Fruit fly (Drosophila melanogaster) whole organism, embryonic: Measurements from ENCODE around the gene CG12516.
A peak's percentile ranks its signal among the peaks of the same experiment; 100 is the strongest.

Experiments used
- Bgb ChIP-seq: fragments of 200-800 bp; sonication (Bioruptor generic); IDR thresholded peaks from 2 replicates; pipeline ENCODE4 v1.3.6; 2022; ENCODE audit warnings: missing biosample characterization, missing genetic modification characterization; ENCODE audit not compliant: partially characterized antibody
- CG10979 ChIP-seq: fragments of 200-800 bp; sonication (Bioruptor generic); optimal IDR thresholded peaks from 2 replicates; lab custom pipeline; 2018; ENCODE audit warnings: missing biosample characterization, mild to moderate bottlenecking, missing genetic modification characterization, moderate library complexity
- CG11504 ChIP-seq: fragments of 200-800 bp; sonication (Bioruptor generic); optimal IDR thresholded peaks from 3 replicates; lab custom pipeline; 2019; ENCODE audit warnings: missing biosample characterization, mild to moderate bottlenecking, missing genetic modification characterization, moderate library complexity
- CG1233 ChIP-seq: fragments of 200-800 bp; sonication (Bioruptor generic); optimal IDR thresholded peaks from 4 replicates; lab custom pipeline; 2018; ENCODE audit warnings: missing biosample characterization, mild to moderate bottlenecking, missing genetic modification characterization
- CG12769 ChIP-seq: fragments of 200-800 bp; sonication (Bioruptor generic); optimal IDR thresholded peaks from 2 replicates; lab custom pipeline; 2019; ENCODE audit warnings: missing biosample characterization, mild to moderate bottlenecking, missing genetic modification characterization, moderate library complexity
- CG13894 ChIP-seq: fragments of 200-800 bp; sonication (Bioruptor generic); optimal IDR thresholded peaks from 3 replicates; lab custom pipeline; 2018; ENCODE audit warnings: missing biosample characterization, mild to moderate bottlenecking, missing genetic modification characterization, moderate library complexity
- CG17568 ChIP-seq: fragments of 200-800 bp; sonication (Bioruptor generic); optimal IDR thresholded peaks from 2 replicates; lab custom pipeline; 2018; ENCODE audit warnings: missing biosample characterization, mild to moderate bottlenecking, missing genetic modification characterization, moderate library complexity
- CG17829 ChIP-seq: fragments of 200-800 bp; optimal IDR thresholded peaks from 2 replicates; lab custom pipeline; 2019; ENCODE audit warnings: missing biosample characterization, mild to moderate bottlenecking, missing genetic modification characterization, moderate library complexity
- CG1832 ChIP-seq: fragments of 200-800 bp; sonication (Bioruptor generic); optimal IDR thresholded peaks from 2 replicates; lab custom pipeline; 2017; ENCODE audit warnings: missing biosample characterization, mild to moderate bottlenecking, missing genetic modification characterization, inconsistent platforms
- CG2712 ChIP-seq: fragments of 200-800 bp; optimal IDR thresholded peaks from 3 replicates; lab custom pipeline; 2019; ENCODE audit warnings: missing biosample characterization, mild to moderate bottlenecking, missing genetic modification characterization, moderate library complexity
- CG30020 ChIP-seq: fragments of 200-800 bp; optimal IDR thresholded peaks from 2 replicates; lab custom pipeline; 2019; ENCODE audit warnings: missing biosample characterization, mild to moderate bottlenecking, missing genetic modification characterization, moderate library complexity
- CG30403 ChIP-seq: fragments of 200-800 bp; sonication (Bioruptor generic); optimal IDR thresholded peaks from 3 replicates; lab custom pipeline; 2016; ENCODE audit warnings: missing biosample characterization, missing genetic modification characterization
- CG34224 ChIP-seq: fragments of 200-800 bp; sonication (Bioruptor generic); IDR thresholded peaks from 3 replicates; pipeline ENCODE4 v1.3.6; 2022; ENCODE audit warnings: missing biosample characterization, missing genetic modification characterization; ENCODE audit not compliant: partially characterized antibody
- CG42726 ChIP-seq: fragments of 200-800 bp; sonication (Bioruptor generic); IDR thresholded peaks from 2 replicates; pipeline ENCODE4 v1.3.6; 2022; ENCODE audit warnings: missing biosample characterization, missing genetic modification characterization; ENCODE audit not compliant: partially characterized antibody
- CG6791 ChIP-seq: fragments of 200-800 bp; sonication (Bioruptor generic); IDR thresholded peaks from 3 replicates; pipeline ENCODE4 v1.3.6; 2022; ENCODE audit warnings: missing biosample characterization, missing genetic modification characterization; ENCODE audit not compliant: partially characterized antibody
- CG7786 ChIP-seq: fragments of 200-800 bp; sonication (Bioruptor generic); optimal IDR thresholded peaks from 2 replicates; lab custom pipeline; 2016; ENCODE audit warnings: missing biosample characterization, missing genetic modification characterization
- CG7987 ChIP-seq: fragments of 200-800 bp; sonication (Bioruptor generic); optimal IDR thresholded peaks from 2 replicates; lab custom pipeline; 2018; ENCODE audit warnings: missing biosample characterization, mild to moderate bottlenecking, missing genetic modification characterization, moderate library complexity
- CG8281 ChIP-seq: fragments of 200-800 bp; sonication (Bioruptor generic); optimal IDR thresholded peaks from 2 replicates; lab custom pipeline; 2018; ENCODE audit warnings: missing biosample characterization, mild to moderate bottlenecking, missing genetic modification characterization, moderate library complexity
- CG8388 ChIP-seq: fragments of 200-800 bp; sonication (Bioruptor generic); optimal IDR thresholded peaks from 2 replicates; lab custom pipeline; 2019; ENCODE audit warnings: missing biosample characterization, mild to moderate bottlenecking, missing genetic modification characterization, moderate library complexity
- CG9437 ChIP-seq: fragments of 200-800 bp; sonication (Bioruptor generic); optimal IDR thresholded peaks from 2 replicates; lab custom pipeline; 2018; ENCODE audit warnings: missing biosample characterization, mild to moderate bottlenecking, missing genetic modification characterization
- CG9932 ChIP-seq: fragments of 200-800 bp; sonication (Bioruptor generic); IDR thresholded peaks from 2 replicates; pipeline ENCODE4 v1.3.6; 2022; ENCODE audit warnings: missing biosample characterization, missing genetic modification characterization
- D19A ChIP-seq: fragments of 200-800 bp; optimal IDR thresholded peaks from 3 replicates; lab custom pipeline; 2019; ENCODE audit warnings: missing biosample characterization, mild to moderate bottlenecking, missing genetic modification characterization, moderate library complexity
- Dad ChIP-seq: fragments of 200-800 bp; sonication (Bioruptor generic); optimal IDR thresholded peaks from 3 replicates; lab custom pipeline; 2016; ENCODE audit warnings: missing biosample characterization, missing genetic modification characterization
- Hsf ChIP-seq: fragments of 200-800 bp; sonication (Bioruptor generic); optimal IDR thresholded peaks from 3 replicates; lab custom pipeline; 2016; ENCODE audit warnings: missing biosample characterization, missing genetic modification characterization
- Lhr ChIP-seq: fragments of 200-800 bp; sonication (Bioruptor generic); optimal IDR thresholded peaks from 3 replicates; lab custom pipeline; 2017; ENCODE audit warnings: mild to moderate bottlenecking, missing biosample characterization, missing genetic modification reagents, missing genetic modification characterization
- Lpt ChIP-seq: fragments of >200 bp; optimal IDR thresholded peaks from 2 replicates; lab custom pipeline; 2018; ENCODE audit warnings: missing biosample characterization, missing genetic modification characterization
- MBD-R2 ChIP-seq: fragments of 200-800 bp; sonication (Bioruptor generic); IDR thresholded peaks from 2 replicates; pipeline ENCODE4 v1.3.6; 2022; ENCODE audit warnings: missing biosample characterization, missing genetic modification characterization
- MESR4 ChIP-seq: fragments of 200-800 bp; sonication (Bioruptor generic); optimal IDR thresholded peaks from 2 replicates; lab custom pipeline; 2018; ENCODE audit warnings: missing biosample characterization, mild to moderate bottlenecking, missing genetic modification characterization, moderate library complexity
- Med ChIP-seq: fragments of 200-800 bp; sonication (Bioruptor generic); peaks from one replicate; lab custom pipeline; 2016; ENCODE audit warnings: missing biosample characterization, missing genetic modification characterization, mild to moderate bottlenecking, inconsistent platforms, moderate library complexity
- Meics ChIP-seq: fragments of 200-800 bp; sonication (Bioruptor generic); optimal IDR thresholded peaks from 2 replicates; lab custom pipeline; 2017; ENCODE audit warnings: missing biosample characterization, mild to moderate bottlenecking, missing genetic modification characterization
- Myb ChIP-seq: fragments of 200-800 bp; sonication (Bioruptor generic); optimal IDR thresholded peaks from 2 replicates; lab custom pipeline; 2016; ENCODE audit warnings: missing biosample characterization, missing genetic modification characterization
- Optix ChIP-seq: fragments of 200-800 bp; sonication (Bioruptor generic); IDR thresholded peaks from 3 replicates; pipeline ENCODE4 v1.3.6; 2022; ENCODE audit warnings: missing biosample characterization, missing genetic modification characterization
- Rx ChIP-seq: fragments of 200-800 bp; sonication (Bioruptor generic); IDR thresholded peaks from 2 replicates; pipeline ENCODE4 v1.3.6; 2022; ENCODE audit warnings: missing biosample characterization, missing genetic modification characterization
- ac ChIP-seq: fragments of 200-800 bp; sonication (Bioruptor generic); optimal IDR thresholded peaks from 3 replicates; lab custom pipeline; 2017; ENCODE audit warnings: missing biosample characterization, mild to moderate bottlenecking, missing genetic modification characterization
- ato ChIP-seq: fragments of 200-800 bp; sonication (Bioruptor generic); IDR thresholded peaks from 2 replicates; pipeline ENCODE4 v1.3.6; 2022; ENCODE audit warnings: missing biosample characterization, missing genetic modification characterization; ENCODE audit not compliant: partially characterized antibody
- bowl ChIP-seq: fragments of 200-800 bp; sonication (Bioruptor generic); IDR thresholded peaks from 2 replicates; pipeline ENCODE4 v1.3.6; 2022; ENCODE audit warnings: missing biosample characterization, missing genetic modification characterization
- dm ChIP-seq: fragments of 200-800 bp; sonication (Bioruptor generic); optimal IDR thresholded peaks from 3 replicates; lab custom pipeline; 2016; ENCODE audit warnings: missing biosample characterization, missing genetic modification characterization
- emc ChIP-seq: fragments of 200-800 bp; sonication (Bioruptor generic); optimal IDR thresholded peaks from 2 replicates; lab custom pipeline; 2016; ENCODE audit warnings: missing biosample characterization, missing genetic modification characterization
- ewg ChIP-seq: fragments of 200-800 bp; sonication (Bioruptor generic); optimal IDR thresholded peaks from 3 replicates; lab custom pipeline; 2017; ENCODE audit warnings: mild to moderate bottlenecking, missing biosample characterization, missing genetic modification reagents, missing genetic modification characterization
- lab ChIP-seq: fragments of 200-800 bp; sonication (Bioruptor generic); optimal IDR thresholded peaks from 3 replicates; lab custom pipeline; 2017; ENCODE audit warnings: missing biosample characterization, missing genetic modification characterization, mild to moderate bottlenecking, moderate library complexity, missing genetic modification reagents
- lbe ChIP-seq: fragments of 200-800 bp; sonication (Bioruptor generic); optimal IDR thresholded peaks from 2 replicates; lab custom pipeline; 2016; ENCODE audit warnings: missing biosample characterization, mild to moderate bottlenecking, missing genetic modification characterization
- nmo ChIP-seq: fragments of 200-800 bp; sonication (Bioruptor generic); optimal IDR thresholded peaks from 2 replicates; lab custom pipeline; 2018; ENCODE audit warnings: missing biosample characterization, mild to moderate bottlenecking, missing genetic modification characterization, moderate library complexity
- oc ChIP-seq: fragments of 200-800 bp; sonication (Bioruptor generic); optimal IDR thresholded peaks from 2 replicates; lab custom pipeline; 2018; ENCODE audit warnings: missing biosample characterization, mild to moderate bottlenecking, missing genetic modification characterization, moderate library complexity
- psq ChIP-seq: fragments of 200-800 bp; sonication (Bioruptor generic); optimal IDR thresholded peaks from 2 replicates; lab custom pipeline; 2017; ENCODE audit warnings: missing biosample characterization, missing genetic modification characterization
- salm ChIP-seq: fragments of 200-800 bp; sonication (Bioruptor generic); optimal IDR thresholded peaks from 2 replicates; lab custom pipeline; 2018; ENCODE audit warnings: missing biosample characterization, mild to moderate bottlenecking, missing genetic modification characterization
- shn ChIP-seq: fragments of 200-800 bp; sonication (Bioruptor generic); optimal IDR thresholded peaks from 3 replicates; lab custom pipeline; 2016; ENCODE audit warnings: missing biosample characterization, missing genetic modification characterization
- stwl ChIP-seq: fragments of 200-800 bp; sonication (Bioruptor generic); optimal IDR thresholded peaks from 3 replicates; lab custom pipeline; 2018; ENCODE audit warnings: missing biosample characterization, mild to moderate bottlenecking, missing genetic modification characterization, moderate library complexity
- tin ChIP-seq: fragments of 200-800 bp; sonication (Bioruptor generic); optimal IDR thresholded peaks from 3 replicates; lab custom pipeline; 2016; ENCODE audit warnings: missing biosample characterization, missing genetic modification characterization
- tup ChIP-seq: fragments of 200-800 bp; sonication (Bioruptor generic); optimal IDR thresholded peaks from 2 replicates; lab custom pipeline; 2016; ENCODE audit warnings: missing biosample characterization, mild to moderate bottlenecking, missing genetic modification characterization, moderate library complexity
- zf30C ChIP-seq: fragments of 200-800 bp; sonication (Bioruptor generic); optimal IDR thresholded peaks from 3 replicates; lab custom pipeline; 2018; ENCODE audit warnings: missing biosample characterization, mild to moderate bottlenecking, missing genetic modification characterization

Gene CG12516

DNA sequence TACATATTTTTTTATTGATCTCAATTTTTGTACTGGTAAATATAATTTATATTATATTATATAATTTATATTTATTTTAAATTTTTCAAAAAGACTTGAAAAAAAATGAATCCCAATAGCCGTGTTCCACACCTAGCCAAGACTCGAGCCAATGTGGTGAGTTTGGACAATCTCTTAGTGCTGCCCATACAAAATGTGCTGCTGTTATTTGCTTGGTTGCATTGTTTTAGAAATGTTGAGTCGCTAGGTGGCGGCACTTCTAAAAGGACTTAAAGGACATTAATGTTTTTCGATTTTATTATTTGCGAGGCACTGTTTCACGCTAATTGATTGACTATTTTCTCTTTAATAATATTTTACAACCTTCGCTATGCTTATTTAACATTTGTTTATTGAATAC lies 40.9 kb upstream of the CG12516 start (continued):
- TF ChIP-seq emc (GFP tag; lab: Kevin White, UChicago) (no peak), Dad (GFP tag; lab: Kevin White, UChicago) (no peak), Myb (no peak), CG7786 (GFP tag; lab: Kevin White, UChicago) (no peak), Hsf (GFP tag; lab: Kevin White, UChicago) (no peak), lbe (no peak), tup (GFP tag; lab: Kevin White, UChicago) (no peak), ac (GFP tag; lab: Kevin White, UChicago) (no peak), zf30C (GFP tag; lab: Kevin White, UChicago) (no peak), dm (GFP tag; lab: Kevin White, UChicago) (no peak), MESR4 (GFP tag; lab: Kevin White, UChicago) (no peak), MBD-R2 (GFP tag; lab: Robert Waterston, UW) (peak; percentile 39), lab (no peak), CG8388 (GFP tag; lab: Kevin White, UChicago) (peak; percentile 32), CG8281 (tag; lab: Kevin White, UChicago) (no peak), CG17829 (tag; lab: Kevin White, UChicago) (peak; percentile 27), tin (GFP tag; lab: Kevin White, UChicago) (peak; percentile 14), Rx (GFP tag; lab: Robert Waterston, UW) (no peak), Meics (no peak), stwl (tag; lab: Kevin White, UChicago) (peak; percentile 97), psq (GFP tag; lab: Kevin White, UChicago) (no peak), CG42726 (GFP tag; lab: Robert Waterston, UW) (peak; percentile 28; the same call in 1 of the 2 replicates), CG6791 (GFP tag; lab: Robert Waterston, UW) (peak; percentile 59; the same call in 2 of the 3 replicates), CG17568 (GFP tag; lab: Kevin White, UChicago) (no peak), ato (0 out of 2 replicates have a peak, but pooled peaks have one; percentile 13), Optix (GFP tag; lab: Robert Waterston, UW) (no peak), Med (GFP tag; lab: Kevin White, UChicago) (peak; percentile 82), D19A (tag; lab: Kevin White, UChicago) (no peak), CG7987 (no peak), CG30020 (tag; lab: Kevin White, UChicago) (no peak), Lhr (GFP tag; lab: Kevin White, UChicago) (peak; percentile 63), CG30403 (GFP tag; lab: Kevin White, UChicago) (no peak), Lpt (no peak), CG12769 (no peak), nmo (GFP tag; lab: Kevin White, UChicago) (peak; percentile 32), CG34224 (no peak), CG13894 (tag; lab: Kevin White, UChicago) (no peak), CG1832 (no peak), CG9437 (GFP tag; lab: Kevin White, UChicago) (no peak), CG10979 (tag; lab: Kevin White, UChicago) (no peak), CG11504 (peak; percentile 54), CG9932 (GFP tag; lab: Robert Waterston, UW) (no peak), shn (no peak), bowl (no peak), oc (no peak), salm (tag; lab: Kevin White, UChicago) (no peak), Bgb (GFP tag; lab: Robert Waterston, UW) (0 out of 2 replicates have a peak, but pooled peaks have one; percentile 28), CG1233 (GFP tag; lab: Kevin White, UChicago) (no peak), CG2712 (peak; percentile 48), ewg (GFP tag; lab: Kevin White, UChicago) (peak; percentile 16)
